Worm (Caenorhabditis elegans): ENCODE results near the gene igcm-2.

DNA sequence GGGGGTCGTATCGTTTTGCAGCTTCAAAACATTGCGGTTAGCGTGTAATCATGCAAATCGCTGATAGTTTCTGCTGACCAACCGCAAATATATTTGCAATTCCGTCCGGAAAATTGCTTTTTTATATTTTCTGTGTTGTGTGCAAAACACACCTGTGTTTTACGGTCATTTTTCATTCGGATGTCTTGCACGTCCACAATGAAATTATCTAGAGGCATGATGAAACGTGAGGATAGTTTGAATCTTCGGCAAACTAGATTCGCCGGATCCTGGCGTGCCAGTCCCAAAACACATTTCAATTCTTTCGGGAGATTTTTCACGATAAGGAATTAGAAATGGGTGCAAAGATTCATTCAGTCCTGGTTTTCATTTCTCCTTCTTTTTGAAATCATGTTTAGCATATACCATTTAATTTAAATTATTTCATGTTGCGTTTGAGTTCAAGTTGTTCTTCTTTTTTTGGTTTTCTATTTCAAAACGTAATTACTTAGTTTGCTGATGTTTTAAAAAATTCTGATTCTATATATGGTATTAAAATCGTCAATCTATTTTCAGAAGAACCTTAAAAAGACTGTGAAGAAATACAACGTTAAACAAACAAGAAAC lies 36.3 kb downstream of the igcm-2 start, which contains the start of gene C03B1.5:
- TF ChIP-seq jun-1 (tag; optimal IDR thresholded peaks at IDR 0.05) (no peak), aly-2 (tag; optimal IDR thresholded peaks at IDR 0.05) (no peak), ceh-28 (tag; optimal IDR thresholded peaks at IDR 0.05) (no peak), nhr-237 (tag; optimal IDR thresholded peaks at IDR 0.05) (no peak), unc-62 (GFP tag; optimal IDR thresholded peaks at IDR 0.05) (no peak), eor-1 (tag; optimal IDR thresholded peaks at IDR 0.05) (no peak), mml-1 (tag; optimal IDR thresholded peaks at IDR 0.05) (no peak), ceh-9 (tag; optimal IDR thresholded peaks at IDR 0.05) (no peak), unc-39 (tag; optimal IDR thresholded peaks at IDR 0.05) (no peak)

All from whole organism, L3 larva.